Fruit fly (Drosophila melanogaster): ENCODE data around the gene Dhc36C.

DNA sequence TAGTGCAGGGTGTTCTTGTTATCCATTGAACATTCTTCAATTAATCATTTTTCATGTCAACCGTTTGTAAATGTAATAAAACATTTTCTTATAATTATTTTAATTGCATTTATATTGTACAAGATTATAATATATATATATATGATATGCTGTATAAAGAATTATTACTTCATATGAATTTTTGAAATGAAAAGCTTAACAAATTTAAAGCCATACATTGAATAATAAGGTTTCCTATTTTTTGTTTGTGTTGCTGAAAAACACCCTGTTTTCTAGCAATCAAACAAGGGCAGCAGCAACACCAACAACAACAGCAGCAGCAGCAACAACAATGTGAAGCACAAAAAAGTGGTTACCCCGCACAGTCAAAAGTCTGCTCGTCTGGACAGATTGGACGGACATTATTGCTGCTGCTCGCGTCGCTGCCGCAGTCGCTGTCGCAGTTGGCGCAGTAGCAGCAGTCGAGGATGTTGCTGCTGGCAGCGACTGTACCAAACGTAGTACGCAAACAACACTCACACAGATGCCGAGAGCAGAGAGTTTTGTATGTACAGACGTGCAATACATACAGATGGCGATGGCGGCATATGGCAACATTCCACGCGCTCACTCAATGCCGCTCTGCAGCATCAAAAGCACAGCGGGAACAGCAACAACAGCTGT lies 57.0 kb downstream of the Dhc36C start:
- TF ChIP-seq CTCF (optimal IDR thresholded peaks at IDR 0.05) (no peak), CG8478 (optimal IDR thresholded peaks at IDR 0.05) (no peak)
